Worm (Caenorhabditis elegans): ENCODE results near the gene C33G8.13.

DNA sequence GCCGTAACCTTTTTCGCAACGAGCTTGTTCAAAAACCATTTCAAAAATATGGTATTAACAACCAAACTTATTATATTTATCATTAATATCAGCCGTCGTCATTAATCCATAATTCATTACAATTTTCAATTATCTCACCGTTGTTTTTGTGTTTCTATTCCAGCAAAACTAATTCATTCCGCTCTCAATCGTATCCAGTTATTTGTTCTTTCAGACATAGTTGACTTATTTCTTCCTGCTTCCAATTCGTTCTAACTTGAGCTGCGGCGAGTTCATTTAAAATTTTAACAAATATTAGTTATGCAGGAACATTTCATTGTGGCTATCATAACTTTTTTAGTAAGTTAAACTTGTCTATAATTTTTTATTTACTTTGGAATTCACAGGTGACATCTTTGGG lies 39.7 kb downstream of the C33G8.13 start, which contains the start of gene srx-16:
- TF ChIP-seq ztf-11 (tag; optimal IDR thresholded peaks at IDR 0.05) (no peak), ceh-20 (GFP tag; IDR thresholded peaks at IDR 0.05) (no peak), zag-1 (tag; optimal IDR thresholded peaks at IDR 0.05) (no peak), lin-13 (GFP tag; optimal IDR thresholded peaks at IDR 0.05) (no peak)

Measured in whole organism, L4 larva.